Worm (Caenorhabditis elegans) whole organism, late embryonic: ENCODE measurements around the gene egl-5.

ENCODE experiments used
- C08G9.2 ChIP-seq: sonication (generic microtip); optimal IDR thresholded peaks from 2 replicates; lab custom pipeline; 2016; ENCODE audit warnings: mild to moderate bottlenecking, missing genetic modification characterization, moderate library complexity, missing compliant biosample characterization
- Y22D7AL.16 ChIP-seq: sonication (generic microtip); optimal IDR thresholded peaks from 2 replicates; lab custom pipeline; 2016; ENCODE audit warnings: missing genetic modification characterization, missing compliant biosample characterization
- ahr-1 ChIP-seq: sonication (generic microtip); optimal IDR thresholded peaks from 2 replicates; lab custom pipeline; 2016; ENCODE audit warnings: missing genetic modification characterization, missing compliant biosample characterization
- ama-1 ChIP-seq: fragments of 150-350 bp; optimal IDR thresholded peaks from 2 replicates; lab custom pipeline; 2014
- ceh-18 ChIP-seq: sonication (generic microtip); optimal IDR thresholded peaks from 2 replicates; lab custom pipeline; 2016; ENCODE audit warnings: missing genetic modification characterization, missing compliant biosample characterization
- ceh-19 ChIP-seq: fragments of 200-800 bp; sonication (Bioruptor generic); optimal IDR thresholded peaks from 2 replicates; lab custom pipeline; 2018; ENCODE audit warnings: mild to moderate bottlenecking, missing genetic modification characterization, missing compliant biosample characterization
- ceh-30 ChIP-seq: fragments of 150-350 bp; optimal IDR thresholded peaks from 2 replicates; lab custom pipeline; 2014; ENCODE audit warnings: missing biosample characterization, missing genetic modification characterization
- ceh-31 ChIP-seq: sonication (generic microtip); optimal IDR thresholded peaks from 2 replicates; lab custom pipeline; 2016; ENCODE audit warnings: missing genetic modification characterization, missing compliant biosample characterization
- ceh-48 ChIP-seq: sonication (generic microtip); optimal IDR thresholded peaks from 2 replicates; lab custom pipeline; 2016; ENCODE audit warnings: missing genetic modification characterization, inconsistent platforms, missing compliant biosample characterization
- dve-1 ChIP-seq: sonication (generic microtip); optimal IDR thresholded peaks from 2 replicates; lab custom pipeline; 2017; ENCODE audit warnings: antibody characterized with exemption, mild to moderate bottlenecking, missing genetic modification characterization, missing compliant biosample characterization
- hlh-13 ChIP-seq: fragments of 200-800 bp; sonication (Bioruptor generic); optimal IDR thresholded peaks from 2 replicates; lab custom pipeline; 2018; ENCODE audit warnings: mild to moderate bottlenecking, missing genetic modification characterization, missing compliant biosample characterization
- hlh-15 ChIP-seq: sonication (generic microtip); optimal IDR thresholded peaks from 2 replicates; lab custom pipeline; 2016; ENCODE audit warnings: missing genetic modification characterization, missing compliant biosample characterization
- mec-3 ChIP-seq: sonication (generic microtip); optimal IDR thresholded peaks from 2 replicates; lab custom pipeline; 2016; ENCODE audit warnings: borderline replicate concordance, missing genetic modification characterization, missing compliant biosample characterization
- nfya-1 ChIP-seq: sonication (generic microtip); optimal IDR thresholded peaks from 2 replicates; lab custom pipeline; 2017; ENCODE audit warnings: missing genetic modification characterization, mild to moderate bottlenecking, missing compliant biosample characterization, antibody characterized with exemption, moderate library complexity
- odd-2 ChIP-seq: sonication (generic microtip); optimal IDR thresholded peaks from 2 replicates; lab custom pipeline; 2017; ENCODE audit warnings: antibody characterized with exemption, mild to moderate bottlenecking, missing genetic modification characterization, missing compliant biosample characterization
- pat-9 ChIP-seq: fragments of 200-800 bp; sonication (Bioruptor generic); optimal IDR thresholded peaks from 2 replicates; lab custom pipeline; 2018; ENCODE audit warnings: mild to moderate bottlenecking, missing genetic modification characterization, moderate library complexity, missing compliant biosample characterization
- pha-2 ChIP-seq: sonication (generic microtip); optimal IDR thresholded peaks from 2 replicates; lab custom pipeline; 2017; ENCODE audit warnings: mild to moderate bottlenecking, missing genetic modification characterization, missing compliant biosample characterization
- pha-4 ChIP-seq: fragments of 150-350 bp; optimal IDR thresholded peaks from 2 replicates; lab custom pipeline; 2018; ENCODE audit warnings: missing biosample characterization, missing genetic modification reagents, missing genetic modification characterization
- pros-1 ChIP-seq: fragments of 150-350 bp; optimal IDR thresholded peaks from 2 replicates; lab custom pipeline; 2014; ENCODE audit warnings: missing biosample characterization, missing genetic modification reagents, missing genetic modification characterization
- sox-4 ChIP-seq: sonication (generic microtip); optimal IDR thresholded peaks from 2 replicates; lab custom pipeline; 2017; ENCODE audit warnings: mild to moderate bottlenecking, missing genetic modification characterization, inconsistent platforms, missing compliant biosample characterization
- syd-9 ChIP-seq: sonication (generic microtip); optimal IDR thresholded peaks from 2 replicates; lab custom pipeline; 2016; ENCODE audit warnings: mild to moderate bottlenecking, missing genetic modification characterization, moderate library complexity, missing compliant biosample characterization
- tbx-2 ChIP-seq: sonication (generic microtip); optimal IDR thresholded peaks from 2 replicates; lab custom pipeline; 2016; ENCODE audit warnings: missing genetic modification characterization, missing compliant biosample characterization
- tbx-7 ChIP-seq: sonication (generic microtip); optimal IDR thresholded peaks from 2 replicates; lab custom pipeline; 2016; ENCODE audit warnings: missing genotype, missing genetic modification characterization, missing compliant biosample characterization
- ttx-3 ChIP-seq: sonication (generic microtip); optimal IDR thresholded peaks from 2 replicates; lab custom pipeline; 2016; ENCODE audit warnings: missing genetic modification reagents, missing genetic modification characterization, missing compliant biosample characterization
- unc-42 ChIP-seq: sonication (generic microtip); optimal IDR thresholded peaks from 2 replicates; lab custom pipeline; 2016; ENCODE audit warnings: missing genotype, missing genetic modification characterization, missing compliant biosample characterization
- ztf-16 ChIP-seq: sonication (generic microtip); optimal IDR thresholded peaks from 2 replicates; lab custom pipeline; 2017; ENCODE audit warnings: missing genetic modification characterization, missing compliant biosample characterization

Gene egl-5

DNA sequence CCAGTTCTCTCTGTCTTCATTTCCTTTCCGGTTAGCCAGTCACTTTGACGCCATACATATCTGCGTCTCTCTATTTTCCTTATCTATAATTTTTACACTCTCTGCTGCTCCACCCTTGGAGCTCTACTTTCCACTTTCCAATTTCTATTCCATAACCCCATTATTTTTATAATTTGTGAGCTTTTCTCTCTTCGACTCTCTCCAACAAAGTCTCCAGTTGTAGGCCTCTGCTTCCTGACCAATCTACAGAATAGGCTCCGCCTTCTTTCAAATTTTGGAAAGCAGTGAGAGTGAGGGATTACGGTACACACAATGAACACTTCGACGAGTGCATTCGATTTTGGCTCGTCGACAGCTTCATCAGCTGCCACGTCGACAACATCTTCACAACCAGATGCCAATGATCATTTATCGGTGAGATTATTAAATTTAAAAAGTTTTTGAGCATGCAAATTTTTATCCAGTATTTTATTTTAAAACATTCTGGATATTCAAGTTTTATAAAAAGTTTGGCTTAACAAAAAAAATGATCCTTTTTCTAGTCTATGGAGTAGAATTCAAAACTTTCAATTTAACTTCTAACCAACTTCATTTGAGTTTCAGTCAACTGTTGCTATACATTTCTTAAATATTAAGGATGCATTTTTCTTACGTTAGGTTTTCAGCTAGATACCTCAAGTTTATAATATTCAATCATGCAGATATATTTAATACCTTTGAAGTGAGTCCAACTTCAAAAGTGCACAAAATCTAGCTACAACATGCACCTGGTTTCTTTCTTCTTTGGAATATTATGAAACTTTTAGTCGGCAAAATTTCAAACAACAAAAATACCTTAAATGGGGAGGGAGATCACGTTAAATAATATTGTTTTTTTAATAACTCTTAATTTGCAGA is at the start of gene egl-5:
Gene egl-5, plus strand, starts transcription at position 216 of the 897 bp plus-strand sequence.
- peak; percentile 47 for TF ChIP-seq nfya-1 (tag; lab: Kevin White, UChicago)
- no peak for TF ChIP-seq dve-1
- TF ChIP-seq, all 69 proteins: peak for 1

DNA sequence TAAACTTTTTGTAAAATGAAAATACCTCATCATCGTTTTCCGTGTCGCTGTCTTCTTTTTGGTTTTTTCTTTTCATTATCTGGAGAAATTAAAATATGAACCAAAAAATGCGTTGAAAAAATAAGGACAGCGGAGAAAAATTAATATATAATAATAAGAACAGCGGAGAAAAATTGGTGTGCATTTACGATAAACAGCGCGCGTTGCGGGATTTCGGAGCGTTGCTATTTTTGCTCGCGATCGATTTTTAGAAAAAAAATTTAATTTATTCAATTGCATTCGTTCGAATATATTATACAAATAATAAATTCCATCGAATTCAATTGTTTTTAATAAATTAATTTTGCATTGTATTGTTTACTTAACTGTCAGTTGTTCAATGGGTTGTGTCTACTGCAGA is 48.2 kb upstream of the egl-5 start, which contains the start of gene ZK686.2:
Gene ZK686.2, minus strand, starts transcription at position 79 of the 400 bp plus-strand sequence.
- TF ChIP-seq unc-42 (tag; lab: Kevin White, UChicago), result peak; percentile 40
- TF ChIP-seq nfya-1 (tag; lab: Kevin White, UChicago), result peak; percentile 24
- TF ChIP-seq hlh-15 (tag; lab: Kevin White, UChicago), result no peak
- peak; percentile 77 for TF ChIP-seq ceh-48 (tag; lab: Kevin White, UChicago)

DNA sequence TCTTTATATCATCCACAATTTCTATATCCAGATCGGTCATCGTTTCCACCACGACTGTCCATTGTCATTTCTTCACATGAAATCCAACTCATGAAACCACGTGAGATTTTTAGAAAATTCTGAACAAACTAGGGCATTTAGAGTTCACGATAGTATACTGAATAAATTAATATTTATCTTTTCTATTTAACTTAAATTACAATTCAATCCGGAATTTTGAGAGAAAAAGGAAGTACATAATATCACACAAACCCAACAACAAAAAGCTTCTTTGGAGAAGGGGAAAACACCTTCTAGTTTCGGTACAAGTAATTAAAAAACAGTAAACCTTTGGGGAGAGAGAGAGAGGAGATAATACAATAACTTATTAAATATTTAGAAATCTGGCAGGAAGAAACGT is 46.8 kb upstream of the egl-5 start, which contains the start of gene ZK686.5:
Gene ZK686.5, minus strand, starts transcription at position 101 of the 400 bp plus-strand sequence.
- TF ChIP-seq ceh-19 (GFP tag; lab: Kevin White, UChicago) (no peak), ztf-16 (tag; lab: Kevin White, UChicago) (no peak), tbx-2 (tag; lab: Kevin White, UChicago) (no peak), ceh-48 (tag; lab: Kevin White, UChicago) (no peak), ceh-30 (tag; lab: Kevin White, UChicago) (no peak), ama-1 (lab: Kevin White, UChicago) (no peak), pha-2 (tag; lab: Kevin White, UChicago) (no peak), ahr-1 (tag; lab: Kevin White, UChicago) (no peak), ceh-18 (tag; lab: Kevin White, UChicago) (no peak)
- TF ChIP-seq, all 69 proteins: peak for 0

DNA sequence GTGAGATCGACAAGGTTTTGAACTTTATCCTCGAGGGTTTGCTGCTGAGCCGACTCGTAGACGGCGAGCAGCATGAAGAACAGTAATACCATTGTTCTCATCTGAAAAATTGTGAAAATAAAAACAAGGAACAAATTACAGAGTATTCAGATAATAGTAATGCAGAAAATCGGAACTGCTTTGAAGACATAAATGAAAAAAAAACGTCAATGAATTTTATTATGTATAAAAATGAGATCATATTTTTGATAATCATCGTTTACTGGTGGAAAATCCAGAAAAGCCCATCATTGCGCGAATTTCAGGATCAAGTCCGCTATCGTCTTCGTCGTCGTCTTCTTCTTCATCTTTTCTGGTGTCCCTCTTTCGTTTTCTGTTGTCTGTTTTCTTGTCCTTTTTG is 45.2 kb upstream of the egl-5 start, which contains the start of gene ZK686.3:
Gene ZK686.3, minus strand, starts transcription at position 101 of the 400 bp plus-strand sequence.
- no peak for TF ChIP-seq hlh-15 (tag; lab: Kevin White, UChicago)
- TF ChIP-seq hlh-13 (GFP tag; lab: Kevin White, UChicago), result no peak
- TF ChIP-seq pha-2 (tag; lab: Kevin White, UChicago), result no peak
- no peak for TF ChIP-seq C08G9.2 (tag; lab: Kevin White, UChicago)
- TF ChIP-seq tbx-7 (tag; lab: Kevin White, UChicago), result no peak
- no peak for TF ChIP-seq nfya-1 (tag; lab: Kevin White, UChicago)
- no peak for TF ChIP-seq sox-4 (tag; lab: Kevin White, UChicago)
- no peak for TF ChIP-seq ttx-3
- no peak for TF ChIP-seq ahr-1 (tag; lab: Kevin White, UChicago)
- no peak for TF ChIP-seq odd-2 (tag; lab: Kevin White, UChicago)
- no peak for TF ChIP-seq pha-4 (tag; lab: Kevin White, UChicago)
- no peak for TF ChIP-seq pat-9 (tag; lab: Kevin White, UChicago)
- TF ChIP-seq ceh-31 (tag; lab: Kevin White, UChicago), result no peak
- TF ChIP-seq Y22D7AL.16 (tag; lab: Kevin White, UChicago), result no peak
- TF ChIP-seq syd-9 (tag; lab: Kevin White, UChicago), result no peak
- TF ChIP-seq, all 69 proteins: peak for 0

DNA sequence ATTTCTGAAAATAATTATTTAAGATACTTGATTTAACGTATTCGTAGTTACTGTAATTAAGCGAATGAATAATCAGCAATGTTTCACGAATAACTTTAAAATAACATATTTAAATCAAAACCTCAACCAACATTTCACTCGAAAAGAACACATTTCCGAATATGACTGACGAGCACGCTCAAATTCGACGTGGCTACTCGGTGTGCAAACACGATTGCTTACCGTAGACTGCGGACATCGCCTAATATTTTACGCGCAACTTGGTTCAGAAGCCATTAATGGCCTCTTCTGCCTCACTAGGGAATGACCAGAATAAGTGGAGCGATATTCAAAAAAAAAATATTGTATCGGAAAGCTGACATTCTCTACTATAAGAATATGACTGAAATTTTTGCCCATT is 44.2 kb upstream of the egl-5 start, which contains the start of gene snu-23:
Gene snu-23, minus strand, starts transcription at position 156 of the 400 bp plus-strand sequence.
- TF ChIP-seq mec-3 (tag; lab: Kevin White, UChicago) (no peak), pros-1 (tag; lab: Kevin White, UChicago) (no peak), pha-4 (tag; lab: Kevin White, UChicago) (no peak)
- TF ChIP-seq, all 69 proteins: peak for 0

DNA sequence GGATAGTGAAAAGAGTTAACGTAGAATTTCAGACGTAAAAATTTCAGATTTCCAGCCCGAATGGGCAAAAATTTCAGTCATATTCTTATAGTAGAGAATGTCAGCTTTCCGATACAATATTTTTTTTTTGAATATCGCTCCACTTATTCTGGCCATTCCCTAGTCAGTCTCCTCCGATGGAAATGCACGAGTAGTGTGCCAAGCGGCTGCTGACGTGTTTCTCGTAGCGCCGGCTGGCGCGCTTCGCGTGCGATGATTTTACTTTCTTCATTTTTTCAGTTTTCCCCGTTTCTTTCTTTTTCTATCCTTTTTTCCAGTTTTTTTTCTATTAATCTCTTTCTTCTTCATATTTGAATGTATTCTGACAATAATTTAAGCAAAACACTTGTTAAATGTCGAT is 43.2 kb upstream of the egl-5 start:
- peak; percentile 32 for TF ChIP-seq nfya-1 (tag; lab: Kevin White, UChicago)
